Worm (Caenorhabditis elegans): Measurements from ENCODE around the gene plk-3.

DNA sequence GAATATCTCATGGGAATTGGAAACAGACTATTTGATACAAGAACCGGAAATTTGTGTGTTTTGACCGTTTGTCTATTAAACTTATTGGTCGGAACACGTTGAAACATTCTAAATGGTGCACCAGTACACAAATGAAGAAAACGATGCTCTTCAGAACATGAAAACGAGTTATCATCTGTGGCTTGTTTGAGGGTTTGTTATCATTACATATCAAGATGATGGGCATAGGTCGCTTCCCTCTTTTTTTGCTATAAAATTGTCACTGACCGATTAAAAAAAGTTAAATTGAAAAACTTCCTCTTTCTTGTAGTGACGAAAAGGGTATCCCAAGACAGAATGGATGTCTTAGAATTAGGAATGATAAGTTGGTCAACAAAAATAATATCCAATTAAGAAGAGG, 4.4 kb downstream of the plk-3 start:
- TF ChIP-seq tab-1 (GFP tag; IDR thresholded peaks at IDR 0.05) (no peak), flt-1 (GFP tag; IDR thresholded peaks at IDR 0.05) (no peak), klf-2 (GFP tag; conservative IDR thresholded peaks at IDR 0.05) (no peak), ref-1 (GFP tag; conservative IDR thresholded peaks at IDR 0.05) (no peak), cog-1 (tag; optimal IDR thresholded peaks at IDR 0.05) (no peak), ztf-29 (GFP tag; IDR thresholded peaks at IDR 0.05) (no peak), ztf-23 (GFP tag; IDR thresholded peaks at IDR 0.05) (no peak), med-1 (GFP tag; optimal IDR thresholded peaks at IDR 0.05; ENCODE audit: insufficient read depth) (no peak)
